Fruit fly (Drosophila melanogaster) whole organism, prepupa: Measurements from ENCODE around the gene sds22.
A peak's percentile ranks its signal among the peaks of the same experiment; 100 is the strongest.

ENCODE experiments used
- Blimp-1 ChIP-seq: fragments of 200-800 bp; sonication (Bioruptor generic); optimal IDR thresholded peaks from 3 replicates; lab custom pipeline; 2017; ENCODE audit warnings: missing biosample characterization, missing genetic modification characterization, mild to moderate bottlenecking, moderate library complexity, missing genetic modification reagents
- CG10631 ChIP-seq: fragments of 200-800 bp; sonication (Bioruptor generic); optimal IDR thresholded peaks from 2 replicates; lab custom pipeline; 2016; ENCODE audit warnings: missing biosample characterization, missing genetic modification characterization
- CG10669 ChIP-seq: fragments of 200-800 bp; sonication (Bioruptor generic); optimal IDR thresholded peaks from 3 replicates; lab custom pipeline; 2018; ENCODE audit warnings: missing biosample characterization, mild to moderate bottlenecking, missing genetic modification characterization, moderate library complexity
- CG11762 ChIP-seq: fragments of 200-800 bp; sonication (Bioruptor generic); optimal IDR thresholded peaks from 3 replicates; lab custom pipeline; 2016; ENCODE audit warnings: missing biosample characterization, missing genetic modification characterization; ENCODE audit not compliant: insufficient read depth
- CG11902 ChIP-seq: fragments of 200-800 bp; sonication (Bioruptor generic); optimal IDR thresholded peaks from 3 replicates; lab custom pipeline; 2016; ENCODE audit warnings: missing biosample characterization, missing genetic modification characterization
- CG15336 ChIP-seq: fragments of 200-800 bp; sonication (Bioruptor generic); IDR thresholded peaks from 2 replicates; pipeline ENCODE4 v1.3.6; 2022; ENCODE audit warnings: missing biosample characterization, missing genetic modification characterization
- CG32006 ChIP-seq: fragments of 200-800 bp; sonication (Bioruptor generic); optimal IDR thresholded peaks from 3 replicates; lab custom pipeline; 2017; ENCODE audit warnings: missing biosample characterization, mild to moderate bottlenecking, missing genetic modification characterization
- CG3919 ChIP-seq: fragments of 200-800 bp; sonication (Bioruptor generic); optimal IDR thresholded peaks from 3 replicates; lab custom pipeline; 2016; ENCODE audit warnings: missing biosample characterization, missing genetic modification characterization
- CG6792 ChIP-seq: fragments of 200-800 bp; sonication (Bioruptor generic); optimal IDR thresholded peaks from 3 replicates; lab custom pipeline; 2016; ENCODE audit warnings: missing biosample characterization, missing genetic modification characterization
- CG6808 ChIP-seq: fragments of 200-800 bp; sonication (Bioruptor generic); optimal IDR thresholded peaks from 3 replicates; lab custom pipeline; 2017; ENCODE audit warnings: missing biosample characterization, missing genetic modification characterization, mild to moderate bottlenecking, moderate library complexity, missing genetic modification reagents
- CG6854 ChIP-seq: fragments of 200-800 bp; sonication (Bioruptor generic); optimal IDR thresholded peaks from 2 replicates; lab custom pipeline; 2017; ENCODE audit warnings: missing biosample characterization, mild to moderate bottlenecking, missing genetic modification characterization
- CG7368 ChIP-seq: fragments of 200-800 bp; sonication (Bioruptor generic); optimal IDR thresholded peaks from 3 replicates; lab custom pipeline; 2016; ENCODE audit warnings: missing biosample characterization, missing genetic modification characterization
- CG8319 ChIP-seq: fragments of 200-800 bp; sonication (Bioruptor generic); optimal IDR thresholded peaks from 3 replicates; lab custom pipeline; 2016; ENCODE audit warnings: missing biosample characterization, missing genetic modification characterization
- CG8632 ChIP-seq: fragments of 200-800 bp; sonication (Bioruptor generic); optimal IDR thresholded peaks from 3 replicates; lab custom pipeline; 2016; ENCODE audit warnings: missing biosample characterization, missing genetic modification characterization
- CG9139 ChIP-seq: fragments of 200-800 bp; sonication (Bioruptor generic); optimal IDR thresholded peaks from 3 replicates; lab custom pipeline; 2017; ENCODE audit warnings: missing biosample characterization, mild to moderate bottlenecking, missing genetic modification characterization
- Eip75B ChIP-seq: fragments of 200-800 bp; sonication (Bioruptor generic); optimal IDR thresholded peaks from 3 replicates; lab custom pipeline; 2016; ENCODE audit warnings: missing biosample characterization, missing genetic modification characterization
- Ets21C ChIP-seq: fragments of 200-800 bp; sonication (Bioruptor generic); optimal IDR thresholded peaks from 3 replicates; lab custom pipeline; 2016; ENCODE audit warnings: missing biosample characterization, missing genetic modification characterization
- Ets96B ChIP-seq: fragments of 200-800 bp; optimal IDR thresholded peaks from 2 replicates; lab custom pipeline; 2019; ENCODE audit warnings: missing biosample characterization, mild to moderate bottlenecking, missing genetic modification characterization, moderate library complexity
- Hr38 ChIP-seq: sonication (Bioruptor generic); optimal IDR thresholded peaks from 2 replicates; lab custom pipeline; 2016; ENCODE audit warnings: missing biosample characterization, missing genetic modification characterization
- Hr39 ChIP-seq: fragments of 200-800 bp; sonication (Bioruptor generic); optimal IDR thresholded peaks from 2 replicates; lab custom pipeline; 2016; ENCODE audit warnings: missing biosample characterization, missing genetic modification characterization
- Hr4 ChIP-seq: fragments of 200-800 bp; sonication (Bioruptor generic); optimal IDR thresholded peaks from 3 replicates; lab custom pipeline; 2016; ENCODE audit warnings: missing biosample characterization, missing genetic modification characterization
- Lpt ChIP-seq: fragments of 200-800 bp; sonication (Bioruptor generic); optimal IDR thresholded peaks from 3 replicates; lab custom pipeline; 2016; ENCODE audit warnings: missing biosample characterization, missing genetic modification characterization
- Met ChIP-seq: fragments of 200-800 bp; sonication (Bioruptor generic); optimal IDR thresholded peaks from 3 replicates; lab custom pipeline; 2016; ENCODE audit warnings: missing biosample characterization, missing genetic modification characterization
- Smox ChIP-seq: fragments of 200-800 bp; sonication (Bioruptor generic); optimal IDR thresholded peaks from 3 replicates; lab custom pipeline; 2016; ENCODE audit warnings: missing biosample characterization, missing genetic modification characterization
- Sox102F ChIP-seq: fragments of 200-800 bp; sonication (Bioruptor generic); optimal IDR thresholded peaks from 2 replicates; lab custom pipeline; 2016; ENCODE audit warnings: missing biosample characterization, mild to moderate bottlenecking, missing genetic modification characterization
- Sox14 ChIP-seq: fragments of 200-800 bp; sonication (Bioruptor generic); optimal IDR thresholded peaks from 3 replicates; lab custom pipeline; 2016; ENCODE audit warnings: missing biosample characterization, missing genetic modification characterization
- Sox15 ChIP-seq: fragments of 200-800 bp; sonication (Bioruptor generic); optimal IDR thresholded peaks from 3 replicates; lab custom pipeline; 2016; ENCODE audit warnings: missing biosample characterization, missing genetic modification characterization
- acj6 ChIP-seq: fragments of 200-800 bp; sonication (Bioruptor generic); optimal IDR thresholded peaks from 3 replicates; lab custom pipeline; 2016; ENCODE audit warnings: missing biosample characterization, missing genetic modification characterization
- eg ChIP-seq: fragments of 200-800 bp; sonication (Bioruptor generic); IDR thresholded peaks from 3 replicates; pipeline ENCODE4 v1.3.6; 2022; ENCODE audit warnings: missing biosample characterization, missing genetic modification characterization
- esn ChIP-seq: fragments of 200-800 bp; sonication (Bioruptor generic); optimal IDR thresholded peaks from 2 replicates; lab custom pipeline; 2016; ENCODE audit warnings: missing biosample characterization, mild to moderate bottlenecking, missing genetic modification characterization, moderate library complexity
- fkh ChIP-seq: fragments of 200-800 bp; sonication (Bioruptor generic); optimal IDR thresholded peaks from 3 replicates; lab custom pipeline; 2017; ENCODE audit warnings: missing biosample characterization, mild to moderate bottlenecking, missing genetic modification characterization, moderate library complexity
- lz ChIP-seq: fragments of 200-800 bp; sonication (Bioruptor generic); optimal IDR thresholded peaks from 3 replicates; lab custom pipeline; 2016; ENCODE audit warnings: missing biosample characterization, missing genetic modification characterization
- net ChIP-seq: fragments of 200-800 bp; sonication (Bioruptor generic); optimal IDR thresholded peaks from 3 replicates; lab custom pipeline; 2016; ENCODE audit warnings: missing biosample characterization, missing genetic modification characterization
- salr ChIP-seq, 2 experiments: fragments of 200-800 bp; sonication (Bioruptor generic); optimal IDR thresholded peaks; 3 replicates each; lab custom pipeline; 2016 to 2018; ENCODE audit warnings: missing biosample characterization in 2 of 2, missing genetic modification characterization in 2 of 2, mild to moderate bottlenecking in 1 of 2
- svp ChIP-seq: fragments of 200-800 bp; sonication (Bioruptor generic); peaks from one replicate; lab custom pipeline; 2016; ENCODE audit warnings: missing biosample characterization, missing genetic modification characterization
- topi ChIP-seq: fragments of 200-800 bp; sonication (Bioruptor generic); optimal IDR thresholded peaks from 3 replicates; lab custom pipeline; 2016; ENCODE audit warnings: missing biosample characterization, missing genetic modification characterization
- vri ChIP-seq: fragments of 200-800 bp; sonication (Bioruptor generic); optimal IDR thresholded peaks from 3 replicates; lab custom pipeline; 2016; ENCODE audit warnings: missing biosample characterization, mild to moderate bottlenecking, missing genetic modification characterization

Gene sds22

dm6 chr3R:17402434-17402833, 11.0 kb downstream of the sds22 start, which contains the start of gene Sur-8 (continued):
- peak; percentile 23 for TF ChIP-seq CG6792
- TF ChIP-seq Smox (GFP tag; lab: Kevin White, UChicago), result peak; percentile 30
- TF ChIP-seq vri (GFP tag; lab: Kevin White, UChicago), result peak; percentile 35
- TF ChIP-seq Sox102F, result peak; percentile 1

- no peak for TF ChIP-seq CG8319 (GFP tag; lab: Kevin White, UChicago)
- no peak for TF ChIP-seq Eip75B (GFP tag; lab: Kevin White, UChicago)
- TF ChIP-seq acj6 (GFP tag; lab: Kevin White, UChicago), result no peak
- TF ChIP-seq Hr4, result no peak
Observed at dm6 chr3R:17403188-17403587, 11.8 kb downstream of the sds22 start, which contains the start of gene CG34279. CG34279 (minus strand) TSS chr3R:17403288.

dm6 chr3R:17403618-17404017, 12.2 kb downstream of the sds22 start, which contains the start of gene CG34280:
CG34280 (minus strand) TSS chr3R:17403718.
- TF ChIP-seq vri (GFP tag; lab: Kevin White, UChicago) (no peak), Sox14 (GFP tag; lab: Kevin White, UChicago) (peak; percentile 48)

- TF ChIP-seq fkh (peak; percentile 29), Sox14 (GFP tag; lab: Kevin White, UChicago) (no peak), vri (GFP tag; lab: Kevin White, UChicago) (peak; percentile 47)
Observed at dm6 chr3R:17404155-17404554, 12.8 kb downstream of the sds22 start.

DNA sequence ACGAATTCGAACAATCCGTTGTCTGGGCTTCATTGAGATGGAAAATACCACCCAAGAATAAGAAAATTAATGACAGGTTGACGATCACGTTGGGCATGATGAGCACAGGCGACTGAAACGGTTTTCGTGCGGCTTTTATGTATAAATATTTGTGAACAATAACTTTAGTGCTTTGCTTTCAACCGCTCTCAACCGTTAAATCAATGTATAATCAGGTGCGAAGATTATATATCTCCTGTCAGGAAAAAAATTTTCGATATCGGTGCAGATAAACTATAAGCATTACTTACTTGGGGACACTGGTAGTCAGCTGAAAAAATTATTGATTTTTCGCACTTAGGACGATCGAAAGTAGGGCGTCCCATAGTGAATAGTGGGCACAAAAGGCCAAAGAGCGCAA, 13.6 kb downstream of the sds22 start, which contains the start of gene CG42823:
TSS of gene CG42823 (minus strand) at position 101 of the 400 bp plus-strand sequence.
- no peak for TF ChIP-seq Blimp-1 (GFP tag; lab: Kevin White, UChicago)
- no peak for TF ChIP-seq Sox102F
- no peak for TF ChIP-seq esn (GFP tag; lab: Kevin White, UChicago)
- TF ChIP-seq CG7368 (GFP tag; lab: Kevin White, UChicago), result no peak
- no peak for TF ChIP-seq CG11902 (GFP tag; lab: Kevin White, UChicago)
- no peak for TF ChIP-seq CG9139
- TF ChIP-seq Hr39 (GFP tag; lab: Kevin White, UChicago), result no peak
- TF ChIP-seq svp (GFP tag; lab: Kevin White, UChicago), result no peak
- no peak for TF ChIP-seq Hr38 (GFP tag; lab: Kevin White, UChicago)
- TF ChIP-seq CG8632 (GFP tag; lab: Kevin White, UChicago), result no peak
- no peak for TF ChIP-seq CG10669 (GFP tag; lab: Kevin White, UChicago)
- TF ChIP-seq CG3919 (GFP tag; lab: Kevin White, UChicago), result no peak

DNA sequence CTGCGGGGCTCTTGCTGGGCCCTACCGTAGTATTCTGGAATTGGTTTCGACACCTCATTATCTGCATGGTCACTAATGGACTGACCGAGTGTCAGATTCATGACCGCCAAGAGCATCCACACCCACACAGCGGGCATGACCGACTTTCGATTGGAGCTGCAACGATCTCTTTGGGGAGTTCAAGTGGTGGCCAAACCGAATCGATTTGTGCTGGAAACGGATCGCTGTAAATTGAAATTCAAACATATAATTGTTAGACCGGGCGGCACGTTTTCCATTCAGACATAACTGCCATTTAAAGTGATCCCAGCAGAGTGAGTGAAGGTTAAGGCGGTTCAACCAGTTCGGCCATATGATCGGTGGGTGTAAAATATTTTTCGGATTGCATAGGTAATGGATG, 15.0 kb downstream of the sds22 start, which contains the start of the genes CG42824 and CG42798:
TSS of gene CG42824 (minus strand) at position 101 of the 400 bp plus-strand sequence.
TSS of gene CG42798 (plus strand) at position 268 of the 400 bp plus-strand sequence.
- no peak for TF ChIP-seq CG6808 (GFP tag; lab: Kevin White, UChicago)

DNA sequence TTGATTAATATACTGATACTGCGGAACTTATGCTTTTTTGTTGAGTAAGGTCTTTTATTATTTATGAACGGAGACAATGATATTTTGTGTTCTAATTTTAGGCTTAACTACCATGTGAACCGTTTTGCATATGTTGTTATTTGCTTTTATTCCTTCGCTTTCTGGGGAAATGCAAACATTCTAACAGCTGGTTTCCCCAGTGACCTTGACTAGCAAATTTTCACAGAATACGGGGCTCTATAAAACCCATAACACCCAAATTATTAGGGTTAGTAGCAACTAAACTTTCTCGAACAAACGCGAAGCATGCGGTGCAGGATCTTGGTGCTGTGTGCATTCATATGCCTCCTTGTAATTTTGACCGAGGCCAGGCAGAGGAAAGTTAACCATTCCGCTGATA, 16.2 kb downstream of the sds22 start, which contains the start of gene CG17283:
TSS of gene CG17283 (plus strand) at position 301 of the 400 bp plus-strand sequence.
- TF ChIP-seq Sox15 (GFP tag; lab: Kevin White, UChicago) (no peak), fkh (no peak), salr (GFP tag; optimal IDR thresholded peaks at IDR 0.05; lab: Kevin White, UChicago) (no peak), topi (GFP tag; lab: Kevin White, UChicago) (no peak), Met (GFP tag; lab: Kevin White, UChicago) (no peak), CG6792 (no peak)

- no peak for TF ChIP-seq Lpt (GFP tag; lab: Kevin White, UChicago)
- TF ChIP-seq net (GFP tag; lab: Kevin White, UChicago), result no peak
- no peak for TF ChIP-seq Eip75B (GFP tag; lab: Kevin White, UChicago)
- TF ChIP-seq CG6808 (GFP tag; lab: Kevin White, UChicago), result no peak
- no peak for TF ChIP-seq lz (GFP tag; lab: Kevin White, UChicago)
- no peak for TF ChIP-seq CG32006
- no peak for TF ChIP-seq CG10631
- no peak for TF ChIP-seq Ets96B (tag; lab: Kevin White, UChicago)
- no peak for TF ChIP-seq Blimp-1 (GFP tag; lab: Kevin White, UChicago)
- no peak for TF ChIP-seq CG7368 (GFP tag; lab: Kevin White, UChicago)
- no peak for TF ChIP-seq Met (GFP tag; lab: Kevin White, UChicago)
- no peak for TF ChIP-seq Hr38 (GFP tag; lab: Kevin White, UChicago)
- TF ChIP-seq CG11762 (GFP tag; lab: Kevin White, UChicago), result no peak
- TF ChIP-seq eg (GFP tag; lab: Robert Waterston, UW), result no peak
- no peak for TF ChIP-seq CG15336 (GFP tag; lab: Robert Waterston, UW)
- TF ChIP-seq Smox (GFP tag; lab: Kevin White, UChicago), result no peak
- TF ChIP-seq CG6854 (GFP tag; lab: Kevin White, UChicago), result no peak
- TF ChIP-seq Ets21C, result no peak
- no peak for TF ChIP-seq esn (GFP tag; lab: Kevin White, UChicago)
Observed at dm6 chr3R:17409319-17409718, 17.9 kb downstream of the sds22 start, which contains the start of gene CG5860. CG5860 (plus strand) TSS chr3R:17409619.
